Fruit fly (Drosophila melanogaster) whole organism, prepupa: Measurements from ENCODE around the gene CG31810.
A peak's percentile ranks its signal among the peaks of the same experiment; 100 is the strongest.

Source experiments
- Blimp-1 ChIP-seq: fragments of 200-800 bp; sonication (Bioruptor generic); optimal IDR thresholded peaks from 3 replicates; lab custom pipeline; 2017; ENCODE audit warnings: missing biosample characterization, missing genetic modification characterization, mild to moderate bottlenecking, moderate library complexity, missing genetic modification reagents
- CG10631 ChIP-seq: fragments of 200-800 bp; sonication (Bioruptor generic); optimal IDR thresholded peaks from 2 replicates; lab custom pipeline; 2016; ENCODE audit warnings: missing biosample characterization, missing genetic modification characterization
- CG11762 ChIP-seq: fragments of 200-800 bp; sonication (Bioruptor generic); optimal IDR thresholded peaks from 3 replicates; lab custom pipeline; 2016; ENCODE audit warnings: missing biosample characterization, missing genetic modification characterization; ENCODE audit not compliant: insufficient read depth
- CG11902 ChIP-seq: fragments of 200-800 bp; sonication (Bioruptor generic); optimal IDR thresholded peaks from 3 replicates; lab custom pipeline; 2016; ENCODE audit warnings: missing biosample characterization, missing genetic modification characterization
- CG15336 ChIP-seq: fragments of 200-800 bp; sonication (Bioruptor generic); IDR thresholded peaks from 2 replicates; pipeline ENCODE4 v1.3.6; 2022; ENCODE audit warnings: missing biosample characterization, missing genetic modification characterization
- CG1621 ChIP-seq: fragments of 200-800 bp; sonication (Bioruptor generic); optimal IDR thresholded peaks from 3 replicates; lab custom pipeline; 2018; ENCODE audit warnings: missing biosample characterization, mild to moderate bottlenecking, missing genetic modification characterization
- CG16779 ChIP-seq: fragments of 200-800 bp; sonication (Bioruptor generic); optimal IDR thresholded peaks from 3 replicates; lab custom pipeline; 2017; ENCODE audit warnings: missing biosample characterization, mild to moderate bottlenecking, missing genetic modification characterization
- CG3032 ChIP-seq: fragments of 200-800 bp; optimal IDR thresholded peaks from 2 replicates; lab custom pipeline; 2019; ENCODE audit warnings: missing biosample characterization, mild to moderate bottlenecking, missing genetic modification characterization, moderate library complexity
- CG32006 ChIP-seq: fragments of 200-800 bp; sonication (Bioruptor generic); optimal IDR thresholded peaks from 3 replicates; lab custom pipeline; 2017; ENCODE audit warnings: missing biosample characterization, mild to moderate bottlenecking, missing genetic modification characterization
- CG34406 ChIP-seq: fragments of 200-800 bp; sonication (Bioruptor generic); optimal IDR thresholded peaks from 3 replicates; lab custom pipeline; 2016; ENCODE audit warnings: missing biosample characterization, missing genetic modification characterization
- CG6163 ChIP-seq: fragments of 200-800 bp; sonication (Bioruptor generic); IDR thresholded peaks from 3 replicates; pipeline ENCODE4 v1.3.6; 2022; ENCODE audit warnings: missing biosample characterization, missing genetic modification characterization
- CG6276 ChIP-seq: fragments of 200-800 bp; sonication (Bioruptor generic); optimal IDR thresholded peaks from 2 replicates; lab custom pipeline; 2017; ENCODE audit warnings: missing biosample characterization, mild to moderate bottlenecking, missing genetic modification characterization
- CG7368 ChIP-seq: fragments of 200-800 bp; sonication (Bioruptor generic); optimal IDR thresholded peaks from 3 replicates; lab custom pipeline; 2016; ENCODE audit warnings: missing biosample characterization, missing genetic modification characterization
- CG8119 ChIP-seq: fragments of 200-800 bp; sonication (Bioruptor generic); IDR thresholded peaks from 3 replicates; pipeline ENCODE4 v1.3.6; 2022; ENCODE audit warnings: missing biosample characterization, missing genetic modification characterization
- CG8319 ChIP-seq: fragments of 200-800 bp; sonication (Bioruptor generic); optimal IDR thresholded peaks from 3 replicates; lab custom pipeline; 2016; ENCODE audit warnings: missing biosample characterization, missing genetic modification characterization
- CG8632 ChIP-seq: fragments of 200-800 bp; sonication (Bioruptor generic); optimal IDR thresholded peaks from 3 replicates; lab custom pipeline; 2016; ENCODE audit warnings: missing biosample characterization, missing genetic modification characterization
- CG9139 ChIP-seq: fragments of 200-800 bp; sonication (Bioruptor generic); optimal IDR thresholded peaks from 3 replicates; lab custom pipeline; 2017; ENCODE audit warnings: missing biosample characterization, mild to moderate bottlenecking, missing genetic modification characterization
- Eip75B ChIP-seq: fragments of 200-800 bp; sonication (Bioruptor generic); optimal IDR thresholded peaks from 3 replicates; lab custom pipeline; 2016; ENCODE audit warnings: missing biosample characterization, missing genetic modification characterization
- Eip78C ChIP-seq: fragments of 200-800 bp; sonication (Bioruptor generic); peaks from one replicate; lab custom pipeline; 2016; ENCODE audit warnings: missing biosample characterization, missing genetic modification characterization
- Gug ChIP-seq: fragments of 200-800 bp; sonication (Bioruptor generic); IDR thresholded peaks from 2 replicates; pipeline ENCODE4 v1.3.6; 2022; ENCODE audit warnings: missing biosample characterization, missing genetic modification characterization
- Hr38 ChIP-seq: sonication (Bioruptor generic); optimal IDR thresholded peaks from 2 replicates; lab custom pipeline; 2016; ENCODE audit warnings: missing biosample characterization, missing genetic modification characterization
- Hr4 ChIP-seq: fragments of 200-800 bp; sonication (Bioruptor generic); optimal IDR thresholded peaks from 3 replicates; lab custom pipeline; 2016; ENCODE audit warnings: missing biosample characterization, missing genetic modification characterization
- Lpt ChIP-seq: fragments of 200-800 bp; sonication (Bioruptor generic); optimal IDR thresholded peaks from 3 replicates; lab custom pipeline; 2016; ENCODE audit warnings: missing biosample characterization, missing genetic modification characterization
- OdsH ChIP-seq: fragments of 200-800 bp; sonication (Bioruptor generic); optimal IDR thresholded peaks from 3 replicates; lab custom pipeline; 2016; ENCODE audit warnings: missing biosample characterization, missing genetic modification characterization
- Smox ChIP-seq: fragments of 200-800 bp; sonication (Bioruptor generic); optimal IDR thresholded peaks from 3 replicates; lab custom pipeline; 2016; ENCODE audit warnings: missing biosample characterization, missing genetic modification characterization
- Sox14 ChIP-seq: fragments of 200-800 bp; sonication (Bioruptor generic); optimal IDR thresholded peaks from 3 replicates; lab custom pipeline; 2016; ENCODE audit warnings: missing biosample characterization, missing genetic modification characterization
- acj6 ChIP-seq: fragments of 200-800 bp; sonication (Bioruptor generic); optimal IDR thresholded peaks from 3 replicates; lab custom pipeline; 2016; ENCODE audit warnings: missing biosample characterization, missing genetic modification characterization
- cyc ChIP-seq: fragments of 200-800 bp; sonication (Bioruptor generic); optimal IDR thresholded peaks from 3 replicates; lab custom pipeline; 2016; ENCODE audit warnings: missing biosample characterization, missing genetic modification characterization
- dsx ChIP-seq: fragments of 200-800 bp; optimal IDR thresholded peaks from 3 replicates; lab custom pipeline; 2019; ENCODE audit warnings: missing biosample characterization, mild to moderate bottlenecking, missing genetic modification characterization, moderate library complexity; ENCODE audit not compliant: poor library complexity, severe bottlenecking
- eg ChIP-seq: fragments of 200-800 bp; sonication (Bioruptor generic); IDR thresholded peaks from 3 replicates; pipeline ENCODE4 v1.3.6; 2022; ENCODE audit warnings: missing biosample characterization, missing genetic modification characterization
- esn ChIP-seq: fragments of 200-800 bp; sonication (Bioruptor generic); optimal IDR thresholded peaks from 2 replicates; lab custom pipeline; 2016; ENCODE audit warnings: missing biosample characterization, mild to moderate bottlenecking, missing genetic modification characterization, moderate library complexity
- fd59A ChIP-seq: fragments of 200-800 bp; sonication (Bioruptor generic); optimal IDR thresholded peaks from 2 replicates; lab custom pipeline; 2017; ENCODE audit warnings: missing biosample characterization, mild to moderate bottlenecking, missing genetic modification characterization, missing genetic modification reagents
- fd85E ChIP-seq: fragments of 200-800 bp; sonication (Bioruptor generic); optimal IDR thresholded peaks from 3 replicates; lab custom pipeline; 2016; ENCODE audit warnings: missing biosample characterization, missing genetic modification characterization
- fkh ChIP-seq: fragments of 200-800 bp; sonication (Bioruptor generic); optimal IDR thresholded peaks from 3 replicates; lab custom pipeline; 2017; ENCODE audit warnings: missing biosample characterization, mild to moderate bottlenecking, missing genetic modification characterization, moderate library complexity
- lz ChIP-seq: fragments of 200-800 bp; sonication (Bioruptor generic); optimal IDR thresholded peaks from 3 replicates; lab custom pipeline; 2016; ENCODE audit warnings: missing biosample characterization, missing genetic modification characterization
- net ChIP-seq: fragments of 200-800 bp; sonication (Bioruptor generic); optimal IDR thresholded peaks from 3 replicates; lab custom pipeline; 2016; ENCODE audit warnings: missing biosample characterization, missing genetic modification characterization
- pdm3 ChIP-seq: fragments of 200-800 bp; sonication (Bioruptor generic); optimal IDR thresholded peaks from 3 replicates; lab custom pipeline; 2016; ENCODE audit warnings: missing biosample characterization, missing genetic modification characterization
- salr ChIP-seq, 2 experiments: fragments of 200-800 bp; sonication (Bioruptor generic); optimal IDR thresholded peaks; 3 replicates each; lab custom pipeline; 2016 to 2018; ENCODE audit warnings: missing biosample characterization in 2 of 2, missing genetic modification characterization in 2 of 2, mild to moderate bottlenecking in 1 of 2
- spab ChIP-seq: fragments of 200-800 bp; sonication (Bioruptor generic); optimal IDR thresholded peaks from 2 replicates; lab custom pipeline; 2017; ENCODE audit warnings: missing biosample characterization, mild to moderate bottlenecking, missing genetic modification characterization, missing genetic modification reagents
- ss ChIP-seq, 2 experiments: fragments of 200-800 bp; sonication (Bioruptor generic); optimal IDR thresholded peaks; 2 replicates in 1 of 2; 3 replicates in 1 of 2; lab custom pipeline; 2017 to 2018; ENCODE audit warnings: mild to moderate bottlenecking in 2 of 2, missing biosample characterization in 2 of 2, missing genetic modification characterization in 2 of 2, moderate library complexity in 1 of 2
- topi ChIP-seq: fragments of 200-800 bp; sonication (Bioruptor generic); optimal IDR thresholded peaks from 3 replicates; lab custom pipeline; 2016; ENCODE audit warnings: missing biosample characterization, missing genetic modification characterization
- vri ChIP-seq: fragments of 200-800 bp; sonication (Bioruptor generic); optimal IDR thresholded peaks from 3 replicates; lab custom pipeline; 2016; ENCODE audit warnings: missing biosample characterization, mild to moderate bottlenecking, missing genetic modification characterization

CG31810 gene

dm6 chr2L:16879288-16879687, 27.1 kb upstream of the CG31810 start, which contains the start of the genes CG32832, CG31743 and CG34313:
Gene CG32832, minus strand, starts transcription at chr2L:16879290.
Gene CG31743, plus strand, starts transcription at chr2L:16879517.
Gene CG34313, plus strand, starts transcription at chr2L:16879517.
- TF ChIP-seq CG7368 (GFP tag; lab: Kevin White, UChicago) (no peak), OdsH (no peak), fkh (no peak), esn (GFP tag; lab: Kevin White, UChicago) (no peak), topi (GFP tag; lab: Kevin White, UChicago) (no peak), fd85E (GFP tag; lab: Kevin White, UChicago) (no peak), ss (GFP tag; optimal IDR thresholded peaks at IDR 0.05; lab: Kevin White, UChicago) (no peak), CG32006 (GFP tag; lab: Kevin White, UChicago) (no peak), Blimp-1 (GFP tag; lab: Kevin White, UChicago) (no peak), fd59A (no peak), CG8319 (no peak), Lpt (GFP tag; lab: Kevin White, UChicago) (no peak)
- TF ChIP-seq, all 60 proteins: peak for 0

dm6 chr2L:16877678-16878077, 25.5 kb upstream of the CG31810 start:
- TF ChIP-seq CG8119 (GFP tag; lab: Robert Waterston, UW) (no peak), OdsH (no peak), Smox (GFP tag; lab: Kevin White, UChicago) (no peak), CG8632 (GFP tag; lab: Kevin White, UChicago) (no peak), CG6163 (GFP tag; lab: Robert Waterston, UW) (no peak), Gug (no peak), Blimp-1 (GFP tag; lab: Kevin White, UChicago) (no peak), cyc (GFP tag; lab: Kevin White, UChicago) (no peak), CG9139 (GFP tag; lab: Kevin White, UChicago) (no peak), Hr4 (GFP tag; lab: Kevin White, UChicago) (no peak), CG6276 (GFP tag; lab: Kevin White, UChicago) (no peak), pdm3 (GFP tag; lab: Kevin White, UChicago) (no peak), CG15336 (no peak)
- TF ChIP-seq, all 60 proteins: peak for 0

- TF ChIP-seq vri (GFP tag; lab: Kevin White, UChicago): peak; percentile 5
- no peak for TF ChIP-seq spab (GFP tag; lab: Kevin White, UChicago)
- peak in 1 of 2 experiments; percentile 6 for TF ChIP-seq salr (GFP tag; optimal IDR thresholded peaks at IDR 0.05; lab: Kevin White, UChicago)
- TF ChIP-seq, all 60 proteins: peak for 2
These were observed 24.4 kb upstream of the CG31810 start for dm6 chr2L:16876555-16876954.

dm6 chr2L:16874924-16875323, 22.8 kb upstream of the CG31810 start:
- no peak for TF ChIP-seq net
- no peak for TF ChIP-seq fd59A
- TF ChIP-seq eg (GFP tag; lab: Robert Waterston, UW): peak; percentile 49; the same call in 1 of the 3 replicates
- TF ChIP-seq CG6276 (GFP tag; lab: Kevin White, UChicago): peak; percentile 42
- no peak for TF ChIP-seq CG1621
- TF ChIP-seq CG8319: no peak
- no peak for TF ChIP-seq fkh
- TF ChIP-seq Lpt (GFP tag; lab: Kevin White, UChicago): peak; percentile 14

dm6 chr2L:16868897-16869324, 16.7 kb upstream of the CG31810 start:
- TF ChIP-seq Smox (GFP tag; lab: Kevin White, UChicago) (no peak), CG16779 (tag; lab: Kevin White, UChicago) (no peak), CG10631 (GFP tag; lab: Kevin White, UChicago) (peak; percentile 51), Sox14 (GFP tag; lab: Kevin White, UChicago) (no peak), eg (GFP tag; lab: Robert Waterston, UW) (peak; percentile 43), lz (GFP tag; lab: Kevin White, UChicago) (no peak), CG6163 (GFP tag; lab: Robert Waterston, UW) (no peak), Hr38 (GFP tag; lab: Kevin White, UChicago) (no peak), CG8119 (GFP tag; lab: Robert Waterston, UW) (peak; percentile 74), vri (GFP tag; lab: Kevin White, UChicago) (no peak), CG11902 (GFP tag; lab: Kevin White, UChicago) (no peak), CG6276 (GFP tag; lab: Kevin White, UChicago) (peak; percentile 28), CG7368 (GFP tag; lab: Kevin White, UChicago) (no peak), Eip75B (GFP tag; lab: Kevin White, UChicago) (peak; percentile 19), dsx (no peak), spab (GFP tag; lab: Kevin White, UChicago) (no peak), CG1621 (no peak), acj6 (GFP tag; lab: Kevin White, UChicago) (peak; percentile 2), Eip78C (GFP tag; lab: Kevin White, UChicago) (peak; percentile 85), CG15336 (peak; percentile 70), CG11762 (GFP tag; lab: Kevin White, UChicago) (no peak), CG34406 (GFP tag; lab: Kevin White, UChicago) (peak; percentile 16), pdm3 (GFP tag; lab: Kevin White, UChicago) (no peak), salr (GFP tag; optimal IDR thresholded peaks at IDR 0.05; lab: Kevin White, UChicago) (peak in 1 of 2 experiments; percentile 64), CG3032 (tag; lab: Kevin White, UChicago) (no peak)
